Fruit fly (Drosophila melanogaster) whole organism, embryonic: ENCODE results near the gene phol.

ENCODE experiments used
- Ada2b ChIP-seq: fragments of 200-800 bp; sonication (Bioruptor generic); IDR thresholded peaks from 2 replicates; pipeline ENCODE4 v1.3.6; 2022; ENCODE audit warnings: missing biosample characterization, missing genetic modification characterization
- Atf-2 ChIP-seq: fragments of 200-800 bp; sonication (Bioruptor generic); optimal IDR thresholded peaks from 2 replicates; lab custom pipeline; 2016; ENCODE audit warnings: missing biosample characterization, missing genetic modification characterization
- B-H2 ChIP-seq: fragments of 200-800 bp; sonication (Bioruptor generic); optimal IDR thresholded peaks from 2 replicates; lab custom pipeline; 2018; ENCODE audit warnings: missing biosample characterization, mild to moderate bottlenecking, missing genetic modification characterization
- BEAF-32 ChIP-seq: fragments of 200-800 bp; sonication (Bioruptor generic); optimal IDR thresholded peaks from 3 replicates; lab custom pipeline; 2017; ENCODE audit warnings: missing biosample characterization, missing genetic modification characterization, mild to moderate bottlenecking, moderate library complexity, missing genetic modification reagents
- CG10366 ChIP-seq: fragments of 200-800 bp; sonication (Bioruptor generic); IDR thresholded peaks from 2 replicates; pipeline ENCODE4 v1.3.6; 2022; ENCODE audit warnings: missing biosample characterization, missing genetic modification characterization
- CG10431 ChIP-seq: fragments of 200-800 bp; sonication (Bioruptor generic); optimal IDR thresholded peaks from 3 replicates; lab custom pipeline; 2018; ENCODE audit warnings: missing biosample characterization, mild to moderate bottlenecking, missing genetic modification characterization
- CG10543 ChIP-seq: fragments of 200-800 bp; sonication (Bioruptor generic); optimal IDR thresholded peaks from 3 replicates; lab custom pipeline; 2017; ENCODE audit warnings: missing biosample characterization, mild to moderate bottlenecking, missing genetic modification characterization, moderate library complexity
- CG11085 ChIP-seq: fragments of 200-800 bp; sonication (Bioruptor generic); IDR thresholded peaks from 2 replicates; pipeline ENCODE4 v1.3.6; 2022; ENCODE audit warnings: missing biosample characterization, missing genetic modification characterization
- CG12155 ChIP-seq: fragments of 200-800 bp; sonication (Bioruptor generic); optimal IDR thresholded peaks from 3 replicates; lab custom pipeline; 2016; ENCODE audit warnings: missing biosample characterization, missing genetic modification characterization
- CG12942 ChIP-seq: fragments of 200-800 bp; sonication (Bioruptor generic); optimal IDR thresholded peaks from 3 replicates; lab custom pipeline; 2016; ENCODE audit warnings: missing biosample characterization, missing genetic modification characterization
- CG15269 ChIP-seq: fragments of 200-800 bp; sonication (Bioruptor generic); optimal IDR thresholded peaks from 2 replicates; lab custom pipeline; 2018; ENCODE audit warnings: missing biosample characterization, mild to moderate bottlenecking, missing genetic modification characterization, moderate library complexity
- CG1529 ChIP-seq: fragments of 200-800 bp; sonication (Bioruptor generic); optimal IDR thresholded peaks from 3 replicates; lab custom pipeline; 2018; ENCODE audit warnings: missing biosample characterization, missing genetic modification characterization
- CG15601 ChIP-seq: fragments of 200-800 bp; sonication (Bioruptor generic); optimal IDR thresholded peaks from 3 replicates; lab custom pipeline; 2019; ENCODE audit warnings: missing biosample characterization, mild to moderate bottlenecking, missing genetic modification characterization, moderate library complexity
- CG17912 ChIP-seq: fragments of 200-800 bp; sonication (Bioruptor generic); optimal IDR thresholded peaks from 2 replicates; lab custom pipeline; 2018; ENCODE audit warnings: missing biosample characterization, mild to moderate bottlenecking, missing genetic modification characterization
- CG1832 ChIP-seq: fragments of 200-800 bp; sonication (Bioruptor generic); optimal IDR thresholded peaks from 2 replicates; lab custom pipeline; 2017; ENCODE audit warnings: missing biosample characterization, mild to moderate bottlenecking, missing genetic modification characterization, inconsistent platforms
- CG18599 ChIP-seq: fragments of 200-800 bp; sonication (Bioruptor generic); optimal IDR thresholded peaks from 3 replicates; lab custom pipeline; 2017; ENCODE audit warnings: missing biosample characterization, missing genetic modification characterization, mild to moderate bottlenecking, moderate library complexity, missing genetic modification reagents
- CG18764 ChIP-seq: fragments of 200-800 bp; sonication (Bioruptor generic); optimal IDR thresholded peaks from 3 replicates; lab custom pipeline; 2016; ENCODE audit warnings: missing biosample characterization, missing genetic modification characterization
- CG3281 ChIP-seq: fragments of 200-800 bp; sonication (Bioruptor generic); optimal IDR thresholded peaks from 3 replicates; lab custom pipeline; 2017; ENCODE audit warnings: missing biosample characterization, mild to moderate bottlenecking, missing genetic modification characterization
- CG4360 ChIP-seq: fragments of 200-800 bp; sonication (Bioruptor generic); IDR thresholded peaks from 2 replicates; pipeline ENCODE4 v1.3.6; 2022; ENCODE audit warnings: missing biosample characterization, missing genetic modification characterization
- CG4730 ChIP-seq: fragments of 200-800 bp; sonication (Bioruptor generic); IDR thresholded peaks from 2 replicates; pipeline ENCODE4 v1.3.6; 2022; ENCODE audit warnings: missing biosample characterization, missing genetic modification characterization
- CG6254 ChIP-seq: fragments of 200-800 bp; sonication (Bioruptor generic); optimal IDR thresholded peaks from 3 replicates; lab custom pipeline; 2017; ENCODE audit warnings: mild to moderate bottlenecking, missing biosample characterization, missing genetic modification reagents, missing genetic modification characterization
- CG6272 ChIP-seq: fragments of 200-800 bp; sonication (Bioruptor generic); IDR thresholded peaks from 2 replicates; pipeline ENCODE4 v1.3.6; 2022; ENCODE audit warnings: missing biosample characterization, missing genetic modification characterization
- CG8765 ChIP-seq: fragments of 200-800 bp; sonication (Bioruptor generic); IDR thresholded peaks from 2 replicates; pipeline ENCODE4 v1.3.6; 2022; ENCODE audit warnings: missing biosample characterization, missing genetic modification characterization
- Eip74EF ChIP-seq, 2 experiments: fragments of 200-800 bp in 1 of 2; fragments of >200 bp in 1 of 2; sonication (Bioruptor generic) in 1 of 2; optimal IDR thresholded peaks; 2 replicates each; lab custom pipeline; 2017 to 2019; ENCODE audit warnings: missing biosample characterization in 2 of 2, missing genetic modification characterization in 2 of 2, mild to moderate bottlenecking in 1 of 2, moderate library complexity in 1 of 2
- Fer3 ChIP-seq: fragments of 200-800 bp; sonication (Bioruptor generic); optimal IDR thresholded peaks from 2 replicates; lab custom pipeline; 2018; ENCODE audit warnings: missing biosample characterization, mild to moderate bottlenecking, missing genetic modification characterization, moderate library complexity
- Hand ChIP-seq: fragments of 200-800 bp; sonication (Bioruptor generic); optimal IDR thresholded peaks from 2 replicates; lab custom pipeline; 2017; ENCODE audit warnings: mild to moderate bottlenecking, missing biosample characterization, missing genetic modification reagents, missing genetic modification characterization
- Hr51 ChIP-seq, 2 experiments: fragments of 200-800 bp; sonication (Bioruptor generic); optimal IDR thresholded peaks; 2 replicates in 1 of 2; 3 replicates in 1 of 2; lab custom pipeline; 2016 to 2018; ENCODE audit warnings: missing biosample characterization in 2 of 2, missing genetic modification characterization in 2 of 2, mild to moderate bottlenecking in 1 of 2, moderate library complexity in 1 of 2
- Ptx1 ChIP-seq: fragments of 200-800 bp; sonication (Bioruptor generic); IDR thresholded peaks from 2 replicates; pipeline ENCODE4 v1.3.6; 2022; ENCODE audit warnings: missing biosample characterization, missing genetic modification characterization
- Trl ChIP-seq, 3 experiments: fragments of >200 bp in 2 of 3; fragments of 200-800 bp in 1 of 3; sonication (Bioruptor generic) in 1 of 3; optimal IDR thresholded peaks; 2 replicates in 1 of 3; 3 replicates in 2 of 3; lab custom pipeline; 2016 to 2017; ENCODE audit warnings: missing biosample characterization in 1 of 3, missing genetic modification characterization in 1 of 3
- YL-1 ChIP-seq: fragments of 200-800 bp; sonication (Bioruptor generic); optimal IDR thresholded peaks from 3 replicates; lab custom pipeline; 2017; ENCODE audit warnings: missing biosample characterization, mild to moderate bottlenecking, missing genetic modification characterization
- bab2 ChIP-seq: fragments of 200-800 bp; sonication (Bioruptor generic); optimal IDR thresholded peaks from 2 replicates; lab custom pipeline; 2016; ENCODE audit warnings: missing biosample characterization, missing genetic modification characterization
- btn ChIP-seq: fragments of 200-800 bp; sonication (Bioruptor generic); optimal IDR thresholded peaks from 2 replicates; lab custom pipeline; 2016; ENCODE audit warnings: missing biosample characterization, missing genetic modification characterization
- cad ChIP-seq: fragments of >200 bp; optimal IDR thresholded peaks from 2 replicates; lab custom pipeline; 2017; ENCODE audit warnings: missing biosample characterization, missing genetic modification characterization
- chm ChIP-seq: fragments of 200-800 bp; sonication (Bioruptor generic); IDR thresholded peaks from 2 replicates; pipeline ENCODE4 v1.3.6; 2022; ENCODE audit warnings: missing biosample characterization, missing genetic modification characterization
- chn ChIP-seq: fragments of 200-800 bp; sonication (Bioruptor generic); optimal IDR thresholded peaks from 2 replicates; lab custom pipeline; 2016; ENCODE audit warnings: missing biosample characterization, missing genetic modification characterization
- croc ChIP-seq: fragments of 200-800 bp; sonication (Bioruptor generic); conservative IDR thresholded peaks from 3 replicates; pipeline ENCODE4 v1.3.6; 2022; ENCODE audit warnings: missing biosample characterization, missing genetic modification characterization
- ewg ChIP-seq: fragments of 200-800 bp; sonication (Bioruptor generic); optimal IDR thresholded peaks from 3 replicates; lab custom pipeline; 2017; ENCODE audit warnings: mild to moderate bottlenecking, missing biosample characterization, missing genetic modification reagents, missing genetic modification characterization
- fd96Cb ChIP-seq: fragments of 200-800 bp; sonication (Bioruptor generic); optimal IDR thresholded peaks from 2 replicates; lab custom pipeline; 2018; ENCODE audit warnings: missing biosample characterization, mild to moderate bottlenecking, missing genetic modification characterization, moderate library complexity
- h ChIP-seq: fragments of >200 bp; optimal IDR thresholded peaks from 2 replicates; lab custom pipeline; 2017
- hbn ChIP-seq: fragments of 200-800 bp; sonication (Bioruptor generic); IDR thresholded peaks from 2 replicates; pipeline ENCODE4 v1.3.6; 2022; ENCODE audit warnings: missing biosample characterization, missing genetic modification characterization; ENCODE audit not compliant: partially characterized antibody
- jumu ChIP-seq: fragments of 200-800 bp; sonication (Bioruptor generic); optimal IDR thresholded peaks from 3 replicates; lab custom pipeline; 2016; ENCODE audit warnings: missing biosample characterization, missing genetic modification characterization
- mirr ChIP-seq: fragments of 200-800 bp; sonication (Bioruptor generic); optimal IDR thresholded peaks from 3 replicates; lab custom pipeline; 2018; ENCODE audit warnings: missing biosample characterization, mild to moderate bottlenecking, missing genetic modification characterization
- otp ChIP-seq: fragments of 200-800 bp; sonication (Bioruptor generic); IDR thresholded peaks from 3 replicates; pipeline ENCODE4, ENCODE4 v1.3.6; 2022; ENCODE audit warnings: missing biosample characterization, missing genetic modification characterization
- phol ChIP-seq: fragments of 200-800 bp; sonication (Bioruptor generic); optimal IDR thresholded peaks from 3 replicates; lab custom pipeline; 2018; ENCODE audit warnings: missing biosample characterization, mild to moderate bottlenecking, missing genetic modification characterization, moderate library complexity
- psq ChIP-seq: fragments of 200-800 bp; sonication (Bioruptor generic); optimal IDR thresholded peaks from 2 replicates; lab custom pipeline; 2017; ENCODE audit warnings: missing biosample characterization, missing genetic modification characterization
- row ChIP-seq: fragments of 200-800 bp; sonication (Bioruptor generic); IDR thresholded peaks from 3 replicates; pipeline ENCODE4 v1.3.6; 2022; ENCODE audit warnings: missing biosample characterization, missing genetic modification characterization
- run ChIP-seq: fragments of 200-800 bp; sonication (Bioruptor generic); optimal IDR thresholded peaks from 3 replicates; lab custom pipeline; 2018; ENCODE audit warnings: missing biosample characterization, mild to moderate bottlenecking, missing genetic modification characterization
- twi ChIP-seq: fragments of 200-800 bp; optimal IDR thresholded peaks from 2 replicates; lab custom pipeline; 2019; ENCODE audit warnings: missing biosample characterization, mild to moderate bottlenecking, missing genetic modification characterization, moderate library complexity
- zen2 ChIP-seq: fragments of 200-800 bp; sonication (Bioruptor generic); IDR thresholded peaks from 3 replicates; pipeline ENCODE4 v1.3.6; 2022; ENCODE audit warnings: missing biosample characterization, missing genetic modification characterization; ENCODE audit not compliant: partially characterized antibody

phol gene

dm6 chr3L:9505007-9505712, 49.1 kb upstream of the phol start, which contains the start of gene path (continued):
- no peak for TF ChIP-seq Hand (GFP tag; lab: Kevin White, UChicago)
- no peak for TF ChIP-seq croc (GFP tag; lab: Robert Waterston, UW)
- no peak for TF ChIP-seq CG12155 (GFP tag; lab: Kevin White, UChicago)
- TF ChIP-seq CG15601 = peak; percentile 28
- 0 out of 2 replicates have a peak, but pooled peaks have one; percentile 18 for TF ChIP-seq CG11085 (GFP tag; lab: Robert Waterston, UW)
- TF ChIP-seq zen2 = no peak
- TF ChIP-seq CG1832 (GFP tag; lab: Kevin White, UChicago) = no peak
- TF ChIP-seq h (lab: Kevin White, UChicago) = no peak
- peak in 1 of 2 experiments; percentile 43 for TF ChIP-seq Trl (optimal IDR thresholded peaks at IDR 0.05; lab: Kevin White, UChicago)
- TF ChIP-seq Trl (GFP tag; optimal IDR thresholded peaks at IDR 0.05; lab: Kevin White, UChicago) = peak; percentile 10
- peak; percentile 2 for TF ChIP-seq CG10431 (GFP tag; lab: Kevin White, UChicago)
- no peak for TF ChIP-seq CG4360
- peak; percentile 50 for TF ChIP-seq mirr (GFP tag; lab: Kevin White, UChicago)
- no peak for TF ChIP-seq CG18764 (GFP tag; lab: Kevin White, UChicago)
- TF ChIP-seq bab2 (GFP tag; lab: Kevin White, UChicago) = no peak
- peak; percentile 49 for TF ChIP-seq CG17912 (GFP tag; lab: Kevin White, UChicago)
- no peak for TF ChIP-seq CG12942 (GFP tag; lab: Kevin White, UChicago)
- TF ChIP-seq psq (GFP tag; lab: Kevin White, UChicago) = no peak
- TF ChIP-seq CG6272 (GFP tag; lab: Robert Waterston, UW) = no peak
- TF ChIP-seq CG3281 (GFP tag; lab: Kevin White, UChicago) = peak; percentile 55
- peak; percentile 69; the same call in 1 of the 2 replicates for TF ChIP-seq chm
- peak; percentile 16; the same call in 1 of the 2 replicates for TF ChIP-seq CG10366 (GFP tag; lab: Robert Waterston, UW)
- TF ChIP-seq fd96Cb (tag; lab: Kevin White, UChicago) = peak; percentile 50
- no peak for TF ChIP-seq cad (GFP tag; lab: Kevin White, UChicago)
- TF ChIP-seq B-H2 = peak; percentile 43
- no peak for TF ChIP-seq Eip74EF (GFP tag; optimal IDR thresholded peaks at IDR 0.05; lab: Kevin White, UChicago)
- TF ChIP-seq row (GFP tag; lab: Robert Waterston, UW) = peak; percentile 60
- TF ChIP-seq CG1529 (GFP tag; lab: Kevin White, UChicago) = no peak
- TF ChIP-seq Atf-2 (GFP tag; lab: Kevin White, UChicago) = no peak
- peak in 1 of 2 experiments; percentile 55 for TF ChIP-seq Hr51 (GFP tag; optimal IDR thresholded peaks at IDR 0.05; lab: Kevin White, UChicago)
- no peak; the same call in 1 of the 2 replicates for TF ChIP-seq Ptx1 (GFP tag; lab: Robert Waterston, UW)
- TF ChIP-seq jumu (GFP tag; lab: Kevin White, UChicago) = no peak
- TF ChIP-seq BEAF-32 (GFP tag; lab: Kevin White, UChicago) = no peak
- TF ChIP-seq CG6254 (GFP tag; lab: Kevin White, UChicago) = peak; percentile 22
- TF ChIP-seq btn (GFP tag; lab: Kevin White, UChicago) = no peak
- TF ChIP-seq CG10543 (GFP tag; lab: Kevin White, UChicago) = peak; percentile 21
- TF ChIP-seq twi (tag; lab: Kevin White, UChicago) = peak; percentile 49
- peak; percentile 66 for TF ChIP-seq phol (tag; lab: Kevin White, UChicago)
- no peak for TF ChIP-seq CG4730 (GFP tag; lab: Robert Waterston, UW)
- TF ChIP-seq CG8765 = no peak
- TF ChIP-seq CG15269 = peak; percentile 37
- no peak for TF ChIP-seq run (tag; lab: Kevin White, UChicago)
- TF ChIP-seq YL-1 (GFP tag; lab: Kevin White, UChicago) = peak; percentile 4
- TF ChIP-seq Fer3 (tag; lab: Kevin White, UChicago) = peak; percentile 34
- no peak for TF ChIP-seq hbn (GFP tag; lab: Robert Waterston, UW)
- TF ChIP-seq otp = peak; percentile 50; the same call in 1 of the 3 replicates
- peak; percentile 13 for TF ChIP-seq ewg
- TF ChIP-seq CG18599 (GFP tag; lab: Kevin White, UChicago) = peak; percentile 62
- no peak for TF ChIP-seq chn (GFP tag; lab: Kevin White, UChicago)
- TF ChIP-seq Ada2b (GFP tag; lab: Robert Waterston, UW) = no peak
